Fruit fly (Drosophila melanogaster) whole organism, embryonic: Measurements from ENCODE around the gene CG34409.
A peak's percentile ranks its signal among the peaks of the same experiment; 100 is the strongest.

Source experiments
- BEAF-32 ChIP-seq: fragments of 200-800 bp; sonication (Bioruptor generic); optimal IDR thresholded peaks from 3 replicates; lab custom pipeline; 2017; ENCODE audit warnings: missing biosample characterization, missing genetic modification characterization, mild to moderate bottlenecking, moderate library complexity, missing genetic modification reagents
- CG10654 ChIP-seq: fragments of 200-800 bp; sonication (Bioruptor generic); optimal IDR thresholded peaks from 2 replicates; lab custom pipeline; 2016; ENCODE audit warnings: missing biosample characterization, missing genetic modification characterization
- CG11085 ChIP-seq: fragments of 200-800 bp; sonication (Bioruptor generic); IDR thresholded peaks from 2 replicates; pipeline ENCODE4 v1.3.6; 2022; ENCODE audit warnings: missing biosample characterization, missing genetic modification characterization
- CG11456 ChIP-seq: fragments of 200-800 bp; sonication (Bioruptor generic); IDR thresholded peaks from 3 replicates; pipeline ENCODE4 v1.3.6; 2022; ENCODE audit warnings: missing biosample characterization, missing genetic modification characterization
- CG12769 ChIP-seq: fragments of 200-800 bp; sonication (Bioruptor generic); optimal IDR thresholded peaks from 2 replicates; lab custom pipeline; 2019; ENCODE audit warnings: missing biosample characterization, mild to moderate bottlenecking, missing genetic modification characterization, moderate library complexity
- CG13424 ChIP-seq: fragments of 200-800 bp; sonication (Bioruptor generic); optimal IDR thresholded peaks from 2 replicates; lab custom pipeline; 2019; ENCODE audit warnings: missing biosample characterization, mild to moderate bottlenecking, missing genetic modification characterization, moderate library complexity
- CG13894 ChIP-seq: fragments of 200-800 bp; sonication (Bioruptor generic); optimal IDR thresholded peaks from 3 replicates; lab custom pipeline; 2018; ENCODE audit warnings: missing biosample characterization, mild to moderate bottlenecking, missing genetic modification characterization, moderate library complexity
- CG15269 ChIP-seq: fragments of 200-800 bp; sonication (Bioruptor generic); optimal IDR thresholded peaks from 2 replicates; lab custom pipeline; 2018; ENCODE audit warnings: missing biosample characterization, mild to moderate bottlenecking, missing genetic modification characterization, moderate library complexity
- CG1529 ChIP-seq: fragments of 200-800 bp; sonication (Bioruptor generic); optimal IDR thresholded peaks from 3 replicates; lab custom pipeline; 2018; ENCODE audit warnings: missing biosample characterization, missing genetic modification characterization
- CG1602 ChIP-seq: fragments of 200-800 bp; sonication (Bioruptor generic); optimal IDR thresholded peaks from 3 replicates; lab custom pipeline; 2016; ENCODE audit warnings: missing biosample characterization, missing genetic modification characterization
- CG18262 ChIP-seq: fragments of 200-800 bp; optimal IDR thresholded peaks from 3 replicates; lab custom pipeline; 2019; ENCODE audit warnings: missing biosample characterization, mild to moderate bottlenecking, missing genetic modification characterization, moderate library complexity
- CG2712 ChIP-seq: fragments of 200-800 bp; optimal IDR thresholded peaks from 3 replicates; lab custom pipeline; 2019; ENCODE audit warnings: missing biosample characterization, mild to moderate bottlenecking, missing genetic modification characterization, moderate library complexity
- CG31441 ChIP-seq: fragments of 200-800 bp; sonication (Bioruptor generic); IDR thresholded peaks from 2 replicates; pipeline ENCODE4 v1.3.6; 2022; ENCODE audit warnings: missing biosample characterization, missing genetic modification characterization
- CG6689 ChIP-seq: fragments of 200-800 bp; sonication (Bioruptor generic); IDR thresholded peaks from 2 replicates; pipeline ENCODE4 v1.3.6; 2022; ENCODE audit warnings: missing biosample characterization, missing genetic modification characterization
- CG8478 ChIP-seq: fragments of >200 bp; optimal IDR thresholded peaks from 2 replicates; lab custom pipeline; 2018
- CG8924 ChIP-seq: fragments of 200-800 bp; optimal IDR thresholded peaks from 3 replicates; lab custom pipeline; 2019; ENCODE audit warnings: missing biosample characterization, mild to moderate bottlenecking, missing genetic modification characterization, moderate library complexity
- CG9727 ChIP-seq: fragments of 200-800 bp; sonication (Bioruptor generic); optimal IDR thresholded peaks from 3 replicates; lab custom pipeline; 2017; ENCODE audit warnings: missing biosample characterization, mild to moderate bottlenecking, missing genetic modification characterization
- D19B ChIP-seq: fragments of 200-800 bp; sonication (Bioruptor generic); optimal IDR thresholded peaks from 2 replicates; lab custom pipeline; 2017; ENCODE audit warnings: missing biosample characterization, mild to moderate bottlenecking, missing genetic modification characterization
- Dad ChIP-seq: fragments of 200-800 bp; sonication (Bioruptor generic); optimal IDR thresholded peaks from 3 replicates; lab custom pipeline; 2016; ENCODE audit warnings: missing biosample characterization, missing genetic modification characterization
- Dref ChIP-seq: fragments of 200-800 bp; sonication (Bioruptor generic); IDR thresholded peaks from 2 replicates; pipeline ENCODE4 v1.3.6; 2022; ENCODE audit warnings: missing biosample characterization, missing genetic modification characterization
- Hr51 ChIP-seq, 2 experiments: fragments of 200-800 bp; sonication (Bioruptor generic); optimal IDR thresholded peaks; 2 replicates in 1 of 2; 3 replicates in 1 of 2; lab custom pipeline; 2016 to 2018; ENCODE audit warnings: missing biosample characterization in 2 of 2, missing genetic modification characterization in 2 of 2, mild to moderate bottlenecking in 1 of 2, moderate library complexity in 1 of 2
- Kr ChIP-seq: fragments of 200-800 bp; sonication (Bioruptor generic); optimal IDR thresholded peaks from 2 replicates; lab custom pipeline; 2017; ENCODE audit warnings: missing biosample characterization, mild to moderate bottlenecking, missing genetic modification characterization
- MBD-R2 ChIP-seq: fragments of 200-800 bp; sonication (Bioruptor generic); IDR thresholded peaks from 2 replicates; pipeline ENCODE4 v1.3.6; 2022; ENCODE audit warnings: missing biosample characterization, missing genetic modification characterization
- Pdp1 ChIP-seq, 2 experiments: fragments of 200-800 bp; sonication (Bioruptor generic); optimal IDR thresholded peaks; 3 replicates each; lab custom pipeline; 2016; ENCODE audit warnings: missing biosample characterization in 2 of 2, missing genetic modification characterization in 2 of 2, mild to moderate bottlenecking in 1 of 2, moderate library complexity in 1 of 2
- Sox100B ChIP-seq: fragments of 200-800 bp; sonication (Bioruptor generic); optimal IDR thresholded peaks from 3 replicates; lab custom pipeline; 2018; ENCODE audit warnings: missing biosample characterization, mild to moderate bottlenecking, missing genetic modification characterization
- Xrp1 ChIP-seq: fragments of 200-800 bp; sonication (Bioruptor generic); IDR thresholded peaks from 2 replicates; pipeline ENCODE4 v1.3.6; 2022; ENCODE audit warnings: missing biosample characterization, missing genetic modification characterization
- aop ChIP-seq: fragments of 200-800 bp; sonication (Bioruptor generic); IDR thresholded peaks from 2 replicates; pipeline ENCODE4 v1.3.6; 2022; ENCODE audit warnings: missing biosample characterization, missing genetic modification characterization
- btn ChIP-seq: fragments of 200-800 bp; sonication (Bioruptor generic); optimal IDR thresholded peaks from 2 replicates; lab custom pipeline; 2016; ENCODE audit warnings: missing biosample characterization, missing genetic modification characterization
- chn ChIP-seq: fragments of 200-800 bp; sonication (Bioruptor generic); optimal IDR thresholded peaks from 2 replicates; lab custom pipeline; 2016; ENCODE audit warnings: missing biosample characterization, missing genetic modification characterization
- corto ChIP-seq: fragments of 200-800 bp; sonication (Bioruptor generic); optimal IDR thresholded peaks from 2 replicates; lab custom pipeline; 2016; ENCODE audit warnings: missing biosample characterization, mild to moderate bottlenecking, missing genetic modification characterization, moderate library complexity
- cwo ChIP-seq: fragments of 200-800 bp; sonication (Bioruptor generic); optimal IDR thresholded peaks from 3 replicates; lab custom pipeline; 2017; ENCODE audit warnings: missing biosample characterization, missing genetic modification characterization, mild to moderate bottlenecking, moderate library complexity, missing genetic modification reagents
- dan ChIP-seq: fragments of 200-800 bp; sonication (Bioruptor generic); IDR thresholded peaks from 2 replicates; pipeline ENCODE4 v1.3.6; 2022; ENCODE audit warnings: missing biosample characterization, missing genetic modification characterization
- dimm ChIP-seq: fragments of 200-800 bp; sonication (Bioruptor generic); IDR thresholded peaks from 2 replicates; pipeline ENCODE4 v1.3.6; 2022; ENCODE audit warnings: missing biosample characterization, missing genetic modification characterization
- dmrt99B ChIP-seq: fragments of 200-800 bp; sonication (Bioruptor generic); optimal IDR thresholded peaks from 2 replicates; lab custom pipeline; 2018; ENCODE audit warnings: missing biosample characterization, mild to moderate bottlenecking, missing genetic modification characterization, moderate library complexity
- dysf ChIP-seq: fragments of 200-800 bp; sonication (Bioruptor generic); IDR thresholded peaks from 3 replicates; pipeline ENCODE4 v1.3.6; 2022; ENCODE audit warnings: missing biosample characterization, missing genetic modification characterization
- eve ChIP-seq, 2 experiments: fragments of >200 bp; optimal IDR thresholded peaks; 2 replicates each; lab custom pipeline; 2017; ENCODE audit warnings: missing biosample characterization in 2 of 2, missing genetic modification characterization in 2 of 2
- gcm ChIP-seq: fragments of 200-800 bp; sonication (Bioruptor generic); optimal IDR thresholded peaks from 2 replicates; lab custom pipeline; 2019; ENCODE audit warnings: missing biosample characterization, mild to moderate bottlenecking, missing genetic modification characterization, moderate library complexity
- grn ChIP-seq: fragments of 200-800 bp; sonication (Bioruptor generic); optimal IDR thresholded peaks from 3 replicates; lab custom pipeline; 2017; ENCODE audit warnings: missing biosample characterization, missing genetic modification characterization
- hb ChIP-seq: fragments of 200-800 bp; sonication (Bioruptor generic); IDR thresholded peaks from 3 replicates; pipeline ENCODE4 v1.3.6; 2022; ENCODE audit warnings: missing biosample characterization, missing genetic modification characterization; ENCODE audit not compliant: partially characterized antibody
- inv ChIP-seq: fragments of 200-800 bp; sonication (Bioruptor generic); IDR thresholded peaks from 2 replicates; pipeline ENCODE4 v1.3.6; 2022; ENCODE audit warnings: missing biosample characterization, missing genetic modification characterization; ENCODE audit not compliant: partially characterized antibody
- kay ChIP-seq: fragments of 200-800 bp; sonication (Bioruptor generic); optimal IDR thresholded peaks from 2 replicates; lab custom pipeline; 2016; ENCODE audit warnings: missing biosample characterization, missing genetic modification characterization
- peb ChIP-seq: fragments of 200-800 bp; sonication (Bioruptor generic); IDR thresholded peaks from 2 replicates; pipeline ENCODE4 v1.3.6; 2022; ENCODE audit warnings: missing biosample characterization, missing genetic modification characterization
- pzg ChIP-seq: fragments of 200-800 bp; sonication (Bioruptor generic); optimal IDR thresholded peaks from 3 replicates; lab custom pipeline; 2018; ENCODE audit warnings: missing biosample characterization, mild to moderate bottlenecking, missing genetic modification characterization, moderate library complexity
- ranshi ChIP-seq: fragments of 200-800 bp; sonication (Bioruptor generic); IDR thresholded peaks from 2 replicates; pipeline ENCODE4 v1.3.6; 2022; ENCODE audit warnings: missing biosample characterization, missing genetic modification characterization
- row ChIP-seq: fragments of 200-800 bp; sonication (Bioruptor generic); IDR thresholded peaks from 3 replicates; pipeline ENCODE4 v1.3.6; 2022; ENCODE audit warnings: missing biosample characterization, missing genetic modification characterization
- scrt ChIP-seq: fragments of 200-800 bp; sonication (Bioruptor generic); optimal IDR thresholded peaks from 2 replicates; lab custom pipeline; 2018; ENCODE audit warnings: missing biosample characterization, mild to moderate bottlenecking, missing genetic modification characterization, moderate library complexity
- ttk ChIP-seq: fragments of 200-800 bp; sonication (Bioruptor generic); IDR thresholded peaks from 2 replicates; pipeline ENCODE4 v2.1.2; 2022; ENCODE audit warnings: missing biosample characterization, missing genetic modification characterization
- unpg ChIP-seq: fragments of 200-800 bp; sonication (Bioruptor generic); optimal IDR thresholded peaks from 3 replicates; lab custom pipeline; 2018; ENCODE audit warnings: missing biosample characterization, mild to moderate bottlenecking, missing genetic modification characterization, moderate library complexity
- wor ChIP-seq: fragments of 200-800 bp; sonication (Bioruptor generic); IDR thresholded peaks from 2 replicates; pipeline ENCODE4 v1.3.6; 2022; ENCODE audit warnings: missing biosample characterization, missing genetic modification characterization

CG34409 gene

DNA sequence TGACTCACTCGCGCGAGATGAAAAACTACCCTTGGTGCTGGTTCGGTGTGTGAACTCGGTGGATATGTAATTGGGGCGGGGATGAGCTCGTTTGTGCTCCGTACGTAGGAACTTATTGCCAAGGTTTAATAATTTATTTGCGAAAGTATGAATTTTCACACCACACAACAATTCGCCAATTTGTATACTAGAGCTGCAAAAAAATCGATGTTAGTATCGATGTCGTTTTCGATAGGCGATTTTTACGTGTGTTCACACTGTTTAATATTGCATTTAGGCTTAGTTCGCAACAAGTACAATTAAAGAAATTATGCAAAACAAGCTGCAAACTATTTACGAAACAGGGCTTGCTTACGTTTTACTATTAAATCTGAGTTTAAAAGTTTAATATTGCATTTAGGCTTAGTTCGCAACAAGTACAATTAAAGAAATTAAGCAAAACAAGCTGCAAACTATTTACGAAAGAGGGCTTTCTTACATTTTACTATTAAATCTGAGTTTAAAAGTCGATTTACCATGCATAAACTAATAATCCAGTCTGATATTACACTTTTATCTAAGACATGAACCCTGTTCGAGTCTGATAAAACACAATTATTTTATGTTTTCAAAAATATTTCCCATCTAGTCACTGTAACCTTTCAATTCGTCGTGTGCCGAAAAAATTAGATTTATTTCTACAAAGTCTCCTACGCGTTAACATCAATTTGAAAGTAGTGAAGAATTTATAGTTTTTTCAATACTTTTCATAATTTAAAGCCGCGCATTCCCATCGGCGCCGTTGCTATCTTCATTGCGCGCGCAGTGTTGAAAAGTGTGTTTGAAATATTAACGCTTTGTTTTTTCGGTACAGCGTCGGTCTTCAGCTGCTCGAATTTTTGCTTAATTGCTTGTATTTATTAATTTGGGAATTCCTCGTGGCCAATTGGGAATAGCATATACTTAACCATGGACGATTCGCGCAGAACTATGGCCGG, 17.1 kb upstream of the CG34409 start, which contains the start of the genes Snap24 and CG8478 (continued):
- TF ChIP-seq BEAF-32 (peak; percentile 86), dimm (no peak), MBD-R2 (peak; percentile 59), CG11456 (GFP tag; lab: Robert Waterston, UW) (no peak), kay (peak; percentile 85), D19B (GFP tag; lab: Kevin White, UChicago) (no peak), btn (GFP tag; lab: Kevin White, UChicago) (no peak), Dad (GFP tag; lab: Kevin White, UChicago) (no peak), wor (no peak), CG1602 (no peak), inv (GFP tag; lab: Robert Waterston, UW) (peak; percentile 72), eve (GFP tag; optimal IDR thresholded peaks at IDR 0.05; lab: Kevin White, UChicago) (no peak), gcm (GFP tag; lab: Kevin White, UChicago) (no peak), CG18262 (tag; lab: Kevin White, UChicago) (no peak), chn (GFP tag; lab: Kevin White, UChicago) (no peak), CG31441 (no peak), corto (GFP tag; lab: Kevin White, UChicago) (no peak), CG2712 (tag; lab: Kevin White, UChicago) (peak; percentile 6), Hr51 (GFP tag; optimal IDR thresholded peaks at IDR 0.05; lab: Kevin White, UChicago) (no peak), dysf (no peak), ttk (no peak), CG1529 (no peak), CG6689 (GFP tag; lab: Robert Waterston, UW) (no peak), CG13424 (tag; lab: Kevin White, UChicago) (no peak), grn (no peak), CG15269 (no peak), Kr (no peak), aop (GFP tag; lab: Robert Waterston, UW) (no peak), CG8924 (tag; lab: Kevin White, UChicago) (peak; percentile 14), hb (peak; percentile 61), scrt (no peak), cwo (GFP tag; lab: Kevin White, UChicago) (no peak), dmrt99B (tag; lab: Kevin White, UChicago) (no peak), CG10654 (no peak), CG9727 (GFP tag; lab: Kevin White, UChicago) (peak; percentile 10), ranshi (GFP tag; lab: Robert Waterston, UW) (no peak), CG11085 (GFP tag; lab: Robert Waterston, UW) (no peak), row (GFP tag; lab: Robert Waterston, UW) (peak; percentile 70), CG8478 (no peak), Xrp1 (GFP tag; lab: Robert Waterston, UW) (no peak), Sox100B (no peak), dan (GFP tag; lab: Robert Waterston, UW) (no peak), Dref (GFP tag; lab: Robert Waterston, UW) (peak; percentile 87), peb (GFP tag; lab: Robert Waterston, UW) (no peak), CG13894 (tag; lab: Kevin White, UChicago) (no peak), Pdp1 (GFP tag; optimal IDR thresholded peaks at IDR 0.05; lab: Kevin White, UChicago) (peak in 1 of 2 experiments; percentile 22), pzg (GFP tag; lab: Kevin White, UChicago) (peak; percentile 61), CG12769 (tag; lab: Kevin White, UChicago) (no peak), unpg (no peak)
